Fruit fly (Drosophila melanogaster): ENCODE data around the gene CG2162.

CG2162 gene

DNA sequence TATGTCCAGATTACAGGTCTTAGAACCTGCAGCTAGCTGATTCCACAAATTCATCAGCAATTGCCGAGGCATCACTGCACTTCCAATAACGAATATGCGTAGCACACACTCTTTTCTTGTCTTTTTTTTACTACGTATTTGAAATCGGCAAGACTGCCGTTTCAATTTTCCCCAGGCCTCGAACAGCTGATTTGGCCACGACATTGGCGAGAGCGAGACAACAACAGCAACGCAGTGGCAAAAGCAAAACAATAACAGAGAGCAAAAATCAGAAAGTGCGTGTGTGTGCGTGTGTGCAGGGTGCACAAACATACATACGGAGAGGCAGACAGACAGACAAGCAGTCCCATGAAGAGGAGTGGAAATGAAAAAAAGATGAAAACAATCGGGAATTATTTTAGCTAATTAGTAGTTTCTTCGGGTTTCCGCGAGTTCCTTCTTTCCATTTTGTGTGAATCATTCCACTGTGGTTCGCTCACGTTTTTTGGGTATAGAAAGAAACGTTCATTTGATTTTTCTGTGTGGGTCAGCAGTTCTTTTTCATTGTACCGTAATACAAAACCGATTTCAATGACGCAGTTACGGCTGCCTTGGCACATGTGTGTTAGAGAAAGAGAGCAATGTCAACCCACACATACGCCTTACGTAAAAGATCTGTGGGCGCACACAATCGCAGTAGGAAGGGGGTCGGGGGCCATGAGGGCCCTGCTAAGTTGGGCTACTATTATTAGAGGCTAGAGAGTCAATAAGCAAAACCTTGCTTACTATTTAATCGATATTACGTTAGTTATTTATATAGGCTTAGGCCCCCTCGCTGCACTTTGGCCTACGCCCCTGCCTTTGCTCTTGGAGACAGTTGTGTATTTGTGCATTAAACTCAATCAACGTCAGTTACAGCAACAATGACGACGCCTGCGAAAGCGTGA is 25.3 kb downstream of the CG2162 start (continued):
- TF ChIP-seq toy (GFP tag; IDR thresholded peaks at IDR 0.05) = peak; percentile 98
- peak; percentile 98 for TF ChIP-seq chn (GFP tag; optimal IDR thresholded peaks at IDR 0.05)
- TF ChIP-seq pb (GFP tag; optimal IDR thresholded peaks at IDR 0.05) = peak; percentile 98
- TF ChIP-seq pnt (GFP tag; optimal IDR thresholded peaks at IDR 0.05) = peak; percentile 99
- TF ChIP-seq lbe (GFP tag; optimal IDR thresholded peaks at IDR 0.05) = peak; percentile 99
- peak; percentile 97 for TF ChIP-seq CG18476 (GFP tag; optimal IDR thresholded peaks at IDR 0.05)
- peak; percentile 94 for TF ChIP-seq ssp (GFP tag; IDR thresholded peaks at IDR 0.05)
- TF ChIP-seq ind (GFP tag; optimal IDR thresholded peaks at IDR 0.05) = peak; percentile 99
- TF ChIP-seq nmo (GFP tag; optimal IDR thresholded peaks at IDR 0.05) = peak; percentile 97
- peak; percentile 99 for TF ChIP-seq CG16779 (GFP tag; IDR thresholded peaks at IDR 0.05)
- TF ChIP-seq CG12659 (GFP tag; optimal IDR thresholded peaks at IDR 0.05) = peak; percentile 99
- peak; percentile 93 for TF ChIP-seq gsb-n (tag; optimal IDR thresholded peaks at IDR 0.05)
- peak; percentile 99 for TF ChIP-seq CG14050 (GFP tag; IDR thresholded peaks at IDR 0.05)
- TF ChIP-seq CG30431 (GFP tag; optimal IDR thresholded peaks at IDR 0.05) = peak; percentile 98
- TF ChIP-seq da (GFP tag; optimal IDR thresholded peaks at IDR 0.05) = peak; percentile 95
- TF ChIP-seq HmgD (GFP tag; optimal IDR thresholded peaks at IDR 0.05) = peak; percentile 97
- no peak for TF ChIP-seq h (optimal IDR thresholded peaks at IDR 0.05)
- peak; percentile 63 for TF ChIP-seq bigmax (GFP tag; optimal IDR thresholded peaks at IDR 0.05)
- peak; percentile 88 for TF ChIP-seq Elba2 (GFP tag; optimal IDR thresholded peaks at IDR 0.05)
- peak; percentile 95 for TF ChIP-seq CG31441 (GFP tag; IDR thresholded peaks at IDR 0.05)
- peak; percentile 92 for TF ChIP-seq psq (GFP tag; optimal IDR thresholded peaks at IDR 0.05)
- TF ChIP-seq HLH4C (GFP tag; IDR thresholded peaks at IDR 0.05; ENCODE audit: partially characterized antibody) = no peak
- peak; percentile 98 for TF ChIP-seq croc (GFP tag; conservative IDR thresholded peaks at IDR 0.05)
- TF ChIP-seq lola (GFP tag; optimal IDR thresholded peaks at IDR 0.05) = peak in 1 of 3 experiments; percentile 93
- TF ChIP-seq Bdp1 (GFP tag; optimal IDR thresholded peaks at IDR 0.05) = peak; percentile 93
- TF ChIP-seq cg (GFP tag; optimal IDR thresholded peaks at IDR 0.05) = peak; percentile 89
- peak; percentile 97 for TF ChIP-seq dm (GFP tag; optimal IDR thresholded peaks at IDR 0.05)
- peak; percentile 98 for TF ChIP-seq vfl (GFP tag; optimal IDR thresholded peaks at IDR 0.05)
- peak; percentile 94 for TF ChIP-seq CG17912 (GFP tag; optimal IDR thresholded peaks at IDR 0.05)
- TF ChIP-seq klu (GFP tag; IDR thresholded peaks at IDR 0.05) = peak; percentile 98
- peak; percentile 100 for TF ChIP-seq ken (GFP tag; IDR thresholded peaks at IDR 0.05)
- peak; percentile 94 for TF ChIP-seq CG10543 (GFP tag; optimal IDR thresholded peaks at IDR 0.05)
- peak; percentile 95 for TF ChIP-seq CG6683 (GFP tag; optimal IDR thresholded peaks at IDR 0.05)
- peak; percentile 97 for TF ChIP-seq btn (GFP tag; optimal IDR thresholded peaks at IDR 0.05)
- TF ChIP-seq otp (GFP tag; IDR thresholded peaks at IDR 0.05) = peak; percentile 100
- TF ChIP-seq tx (GFP tag; optimal IDR thresholded peaks at IDR 0.05) = peak; percentile 98
- no peak for TF ChIP-seq pita (GFP tag; optimal IDR thresholded peaks at IDR 0.05)
- peak; percentile 90 for TF ChIP-seq CG13894 (tag; optimal IDR thresholded peaks at IDR 0.05)
- TF ChIP-seq phol (tag; optimal IDR thresholded peaks at IDR 0.05) = peak; percentile 97
- peak; percentile 97 for TF ChIP-seq CG9876 (GFP tag; optimal IDR thresholded peaks at IDR 0.05)
- TF ChIP-seq crp (GFP tag; optimal IDR thresholded peaks at IDR 0.05) = peak; percentile 35 to 84
- no peak for TF ChIP-seq CG8478 (optimal IDR thresholded peaks at IDR 0.05)
- TF ChIP-seq sens-2 (GFP tag; IDR thresholded peaks at IDR 0.05) = peak; percentile 98
- peak; percentile 46; the same call in 1 of the 2 replicates for TF ChIP-seq hbn (GFP tag; IDR thresholded peaks at IDR 0.05; ENCODE audit: partially characterized antibody)
- peak; percentile 99 for TF ChIP-seq stc (GFP tag; IDR thresholded peaks at IDR 0.05)
- TF ChIP-seq E2f1 (GFP tag; IDR thresholded peaks at IDR 0.05) = peak; percentile 99
- TF ChIP-seq Blimp-1 (GFP tag; optimal IDR thresholded peaks at IDR 0.05) = peak; percentile 95
- TF ChIP-seq CG12104 (GFP tag; optimal IDR thresholded peaks at IDR 0.05) = peak; percentile 96
- peak; percentile 98 for TF ChIP-seq Oaz (GFP tag; IDR thresholded peaks at IDR 0.05)
